Worm (Caenorhabditis elegans): Measurements from ENCODE around the gene C02E7.10.

- TF ChIP-seq sdz-38 (tag; optimal IDR thresholded peaks at IDR 0.05) (no peak), madf-10 (tag; optimal IDR thresholded peaks at IDR 0.05) (no peak), snpc-4 (GFP tag; optimal IDR thresholded peaks at IDR 0.05) (no peak), snpc-4 (tag; optimal IDR thresholded peaks at IDR 0.05) (no peak), unc-130 (GFP tag; optimal IDR thresholded peaks at IDR 0.05) (no peak), nhr-80 (tag; optimal IDR thresholded peaks at IDR 0.05) (no peak), efl-1 (GFP tag; optimal IDR thresholded peaks at IDR 0.05) (no peak), ets-4 (GFP tag; optimal IDR thresholded peaks at IDR 0.05) (no peak), C06A6.2 (GFP tag; conservative IDR thresholded peaks at IDR 0.05) (no peak), atf-7 (tag; optimal IDR thresholded peaks at IDR 0.05) (no peak), let-607 (tag; optimal IDR thresholded peaks at IDR 0.05) (no peak), fkh-3 (tag; optimal IDR thresholded peaks at IDR 0.05) (no peak), him-1 (tag; optimal IDR thresholded peaks at IDR 0.05) (no peak), ama-1 (optimal IDR thresholded peaks at IDR 0.05) (no peak), ama-1 (GFP tag; optimal IDR thresholded peaks at IDR 0.05) (no peak)
Observed at ce11 chrV:4948635-4949034, 15.8 kb upstream of the C02E7.10 start, which contains the start of gene str-209.

Data from whole organism, young adult.